Worm (Caenorhabditis elegans): ENCODE measurements around the gene K08E7.5.

Gene K08E7.5

ce11 chrIV:12558925-12559450 lies 14.2 kb upstream of the K08E7.5 start, which contains the start of the genes ZK795.2 and ZK795.3:
Gene ZK795.2 (minus strand): TSS chrIV:12558975.
Gene ZK795.3 (plus strand): TSS chrIV:12559365.
- TF ChIP-seq W03F9.2 (tag; optimal IDR thresholded peaks at IDR 0.05) (peak; percentile 70), dao-5 (tag; optimal IDR thresholded peaks at IDR 0.05) (no peak), him-1 (tag; optimal IDR thresholded peaks at IDR 0.05) (no peak)

- TF ChIP-seq him-1 (tag; optimal IDR thresholded peaks at IDR 0.05) (no peak), dao-5 (tag; optimal IDR thresholded peaks at IDR 0.05) (no peak), W03F9.2 (tag; optimal IDR thresholded peaks at IDR 0.05) (no peak)
These were observed 12.6 kb upstream of the K08E7.5 start, which contains the start of gene snb-7 for ce11 chrIV:12560568-12560967. Gene snb-7 (plus strand): TSS chrIV:12560868.

ce11 chrIV:12565933-12566540 lies 7.1 kb upstream of the K08E7.5 start, which contains the start of gene eak-7:
Gene eak-7 (minus strand): TSS chrIV:12565983.
- TF ChIP-seq W03F9.2 (tag; optimal IDR thresholded peaks at IDR 0.05) (no peak), dao-5 (tag; optimal IDR thresholded peaks at IDR 0.05) (no peak), him-1 (tag; optimal IDR thresholded peaks at IDR 0.05) (no peak)

ce11 chrIV:12567176-12567892 lies 5.8 kb upstream of the K08E7.5 start, which contains the start of the genes hsb-1 and let-99:
Gene hsb-1 (minus strand): TSS chrIV:12567226.
Gene let-99 (plus strand): TSS chrIV:12567842.
- TF ChIP-seq W03F9.2 (tag; optimal IDR thresholded peaks at IDR 0.05) (peak; percentile 41), dao-5 (tag; optimal IDR thresholded peaks at IDR 0.05) (no peak)

- TF ChIP-seq dao-5 (tag; optimal IDR thresholded peaks at IDR 0.05) (no peak), W03F9.2 (tag; optimal IDR thresholded peaks at IDR 0.05) (no peak), him-1 (tag; optimal IDR thresholded peaks at IDR 0.05) (no peak)
These were observed 2.6 kb upstream of the K08E7.5 start for ce11 chrIV:12570546-12570945.

ce11 chrIV:12571047-12571446 lies 2.1 kb upstream of the K08E7.5 start, which contains the start of gene K08E7.4:
Gene K08E7.4 (minus strand): TSS chrIV:12571147.
- TF ChIP-seq dao-5 (tag; optimal IDR thresholded peaks at IDR 0.05) (no peak), him-1 (tag; optimal IDR thresholded peaks at IDR 0.05) (no peak), W03F9.2 (tag; optimal IDR thresholded peaks at IDR 0.05) (no peak)

ce11 chrIV:12574265-12574664 lies 1.1 kb downstream of the K08E7.5 start:
- TF ChIP-seq W03F9.2 (tag; optimal IDR thresholded peaks at IDR 0.05): no peak

- TF ChIP-seq dao-5 (tag; optimal IDR thresholded peaks at IDR 0.05): no peak
- no peak for TF ChIP-seq him-1 (tag; optimal IDR thresholded peaks at IDR 0.05)
- TF ChIP-seq W03F9.2 (tag; optimal IDR thresholded peaks at IDR 0.05): no peak
These were observed 7.9 kb downstream of the K08E7.5 start, which contains the start of gene K08E7.6 for ce11 chrIV:12581046-12581445. Gene K08E7.6 (minus strand): TSS chrIV:12581146.

- no peak for TF ChIP-seq dao-5 (tag; optimal IDR thresholded peaks at IDR 0.05)
- no peak for TF ChIP-seq W03F9.2 (tag; optimal IDR thresholded peaks at IDR 0.05)
These were observed 10.0 kb downstream of the K08E7.5 start for ce11 chrIV:12583181-12583580.

ce11 chrIV:12584146-12584545 lies 11.0 kb downstream of the K08E7.5 start:
- TF ChIP-seq him-1 (tag; optimal IDR thresholded peaks at IDR 0.05) (peak; percentile 29), W03F9.2 (tag; optimal IDR thresholded peaks at IDR 0.05) (no peak)

ce11 chrIV:12585966-12586365 lies 12.8 kb downstream of the K08E7.5 start, which contains the start of gene K08E7.8:
Gene K08E7.8 (minus strand): TSS chrIV:12586066.
- TF ChIP-seq him-1 (tag; optimal IDR thresholded peaks at IDR 0.05) (no peak), dao-5 (tag; optimal IDR thresholded peaks at IDR 0.05) (no peak), W03F9.2 (tag; optimal IDR thresholded peaks at IDR 0.05) (no peak)

ce11 chrIV:12590373-12590772 lies 17.2 kb downstream of the K08E7.5 start, which contains the start of gene cul-6:
Gene cul-6 (minus strand): TSS chrIV:12590451.
- TF ChIP-seq dao-5 (tag; optimal IDR thresholded peaks at IDR 0.05) (no peak), him-1 (tag; optimal IDR thresholded peaks at IDR 0.05) (no peak), W03F9.2 (tag; optimal IDR thresholded peaks at IDR 0.05) (no peak)

ce11 chrIV:12594574-12594973 lies 21.4 kb downstream of the K08E7.5 start:
- no peak for TF ChIP-seq W03F9.2 (tag; optimal IDR thresholded peaks at IDR 0.05)
- TF ChIP-seq dao-5 (tag; optimal IDR thresholded peaks at IDR 0.05): peak; percentile 52
- peak; percentile 74 for TF ChIP-seq him-1 (tag; optimal IDR thresholded peaks at IDR 0.05)

- no peak for TF ChIP-seq W03F9.2 (tag; optimal IDR thresholded peaks at IDR 0.05)
- TF ChIP-seq dao-5 (tag; optimal IDR thresholded peaks at IDR 0.05): no peak
- TF ChIP-seq him-1 (tag; optimal IDR thresholded peaks at IDR 0.05): no peak
These were observed 23.8 kb downstream of the K08E7.5 start for ce11 chrIV:12596960-12597359.

All from whole organism, L4/young adult.